Worm (Caenorhabditis elegans): Measurements from ENCODE around the gene nhr-20.
A peak's percentile ranks its signal among the peaks of the same experiment; 100 is the strongest.

DNA sequence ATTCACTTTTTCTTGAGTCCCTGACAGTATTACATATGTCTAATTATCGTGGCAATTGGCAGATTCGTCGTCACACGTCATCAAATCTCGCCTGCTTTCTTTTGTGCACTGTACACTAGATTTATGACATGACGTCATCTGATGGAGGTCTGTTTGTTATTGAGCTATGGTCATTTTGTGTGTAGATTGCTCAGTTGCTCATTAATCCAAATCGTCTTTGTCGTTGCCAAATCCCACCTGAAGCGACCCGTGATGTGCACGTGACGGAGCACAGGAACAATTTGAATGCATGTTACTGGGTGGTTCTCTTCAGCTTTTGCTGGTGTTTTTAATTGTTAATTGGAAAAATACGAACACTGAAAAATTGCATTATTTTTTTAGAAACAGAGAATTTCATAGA, 39.8 kb upstream of the nhr-20 start:
- TF ChIP-seq ztf-4 (tag; optimal IDR thresholded peaks at IDR 0.05) = no peak
- no peak for TF ChIP-seq pqm-1 (tag; optimal IDR thresholded peaks at IDR 0.05)
- TF ChIP-seq nhr-12 (tag; optimal IDR thresholded peaks at IDR 0.05) = no peak
- no peak for TF ChIP-seq nhr-25 (tag; optimal IDR thresholded peaks at IDR 0.05)
- TF ChIP-seq ceh-82 (tag; optimal IDR thresholded peaks at IDR 0.05) = no peak
- TF ChIP-seq mdl-1 (tag; optimal IDR thresholded peaks at IDR 0.05) = no peak
- no peak for TF ChIP-seq ama-1 (optimal IDR thresholded peaks at IDR 0.05)
- no peak for TF ChIP-seq unc-62 (GFP tag; optimal IDR thresholded peaks at IDR 0.05)
- peak; percentile 43 for TF ChIP-seq mml-1 (tag; optimal IDR thresholded peaks at IDR 0.05)
- TF ChIP-seq ZK546.5 (tag; optimal IDR thresholded peaks at IDR 0.05) = no peak
- no peak for TF ChIP-seq elt-2 (tag; optimal IDR thresholded peaks at IDR 0.05)
- no peak for TF ChIP-seq tbx-2 (tag; optimal IDR thresholded peaks at IDR 0.05)
- no peak for TF ChIP-seq pha-4 (tag; optimal IDR thresholded peaks at IDR 0.05)

Data from whole organism, L3 larva.